Worm (Caenorhabditis elegans) whole organism, early embryonic: ENCODE results near the gene str-94.

ENCODE experiments used
- aly-1 ChIP-seq: sonication (generic microtip); optimal IDR thresholded peaks from 2 replicates; lab custom pipeline; 2016; ENCODE audit warnings: missing genetic modification characterization, missing compliant biosample characterization
- ama-1 ChIP-seq: fragments of 150-350 bp; optimal IDR thresholded peaks from 2 replicates; lab custom pipeline; 2014
- hmbx-1 ChIP-seq: sonication (generic microtip); optimal IDR thresholded peaks from 2 replicates; lab custom pipeline; 2016; ENCODE audit warnings: mild to moderate bottlenecking, missing genetic modification characterization, missing compliant biosample characterization
- pes-1 ChIP-seq: fragments of 200-800 bp; sonication (Bioruptor generic); IDR thresholded peaks from 2 replicates; pipeline ENCODE4 v1.3.6; 2022; ENCODE audit warnings: missing genetic modification reagents, missing genetic modification characterization, missing compliant biosample characterization

- TF ChIP-seq aly-1 (no peak), hmbx-1 (tag; lab: Kevin White, UChicago) (no peak), ama-1 (lab: Kevin White, UChicago) (no peak), pes-1 (GFP tag; lab: Robert Waterston, UW) (no peak)
These were observed 2.8 kb downstream of the str-94 start, which contains the start of gene aat-2 for ce11 chrV:9246260-9246659.
